Fruit fly (Drosophila melanogaster): ENCODE measurements around the gene hng3.

DNA sequence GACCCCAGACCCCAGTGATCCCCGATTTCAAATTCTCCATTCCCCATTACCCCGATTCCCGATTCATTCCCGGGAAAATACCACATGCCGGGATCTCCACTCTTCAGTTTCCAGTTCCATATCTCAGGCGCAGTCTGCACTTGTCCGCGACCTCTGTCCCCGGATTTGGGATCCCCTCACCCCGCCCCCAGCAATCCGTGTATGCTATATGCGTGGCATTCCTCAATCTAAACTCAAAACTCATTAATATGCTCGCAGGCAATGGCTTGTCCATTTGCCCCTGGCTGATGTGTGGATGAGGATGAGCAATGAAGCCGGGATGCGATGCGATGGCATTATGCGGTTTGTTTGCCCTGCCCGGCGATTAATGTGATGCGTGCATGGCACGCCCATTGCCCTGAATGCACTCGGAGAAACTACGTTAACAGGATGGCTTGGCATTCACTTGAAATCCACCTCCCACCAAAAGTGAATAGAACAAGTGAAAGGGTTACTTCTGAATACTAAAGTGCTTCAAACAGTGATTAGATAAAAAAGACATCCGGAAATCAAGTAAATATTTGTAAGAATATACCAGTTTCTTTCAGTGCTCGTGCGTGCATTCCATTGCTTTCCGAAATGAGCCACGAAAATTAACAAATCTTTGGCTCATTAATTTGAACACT lies 29.6 kb downstream of the hng3 start:
- TF ChIP-seq Gug (GFP tag; IDR thresholded peaks at IDR 0.05) = no peak
- peak; percentile 28 for TF ChIP-seq CG9139 (GFP tag; optimal IDR thresholded peaks at IDR 0.05)

Measured in whole organism, prepupa.